Fruit fly (Drosophila melanogaster) whole organism, wandering third instar larva: ENCODE results near the gene Tom.

Experiments used
- Abd-B ChIP-seq: fragments of >200 bp; optimal IDR thresholded peaks from 2 replicates; lab custom pipeline; 2017; ENCODE audit warnings: missing biosample characterization, missing genetic modification characterization
- CG32264 ChIP-seq: fragments of 200-800 bp; sonication (Bioruptor generic); optimal IDR thresholded peaks from 2 replicates; lab custom pipeline; 2016; ENCODE audit warnings: missing biosample characterization, missing genetic modification characterization
- CG9705 ChIP-seq: fragments of 200-800 bp; sonication (Bioruptor generic); optimal IDR thresholded peaks from 2 replicates; lab custom pipeline; 2018; ENCODE audit warnings: missing biosample characterization, mild to moderate bottlenecking, missing genetic modification characterization
- CrebA ChIP-seq: fragments of 200-800 bp; sonication (Bioruptor generic); optimal IDR thresholded peaks from 2 replicates; lab custom pipeline; 2016; ENCODE audit warnings: missing biosample characterization, mild to moderate bottlenecking, missing genetic modification characterization, borderline replicate concordance
- Dfd ChIP-seq: fragments of >200 bp; optimal IDR thresholded peaks from 2 replicates; lab custom pipeline; 2017; ENCODE audit warnings: missing biosample characterization, missing genetic modification characterization
- Dif ChIP-seq: fragments of 200-275, 200-300 bp; sonication (Bioruptor generic); optimal IDR thresholded peaks from 2 replicates; lab custom pipeline; 2018; ENCODE audit warnings: missing biosample characterization, missing genetic modification characterization; ENCODE audit not compliant: partially characterized antibody
- GATAd ChIP-seq: sonication (Bioruptor generic); optimal IDR thresholded peaks from 2 replicates; lab custom pipeline; 2016; ENCODE audit warnings: missing biosample characterization, missing genetic modification characterization
- HLH106 ChIP-seq: fragments of 200-800 bp; optimal IDR thresholded peaks from 3 replicates; lab custom pipeline; 2019; ENCODE audit warnings: missing biosample characterization, mild to moderate bottlenecking, missing genetic modification characterization, moderate library complexity
- Hnf4 ChIP-seq: fragments of 200-800 bp; sonication (Bioruptor generic); optimal IDR thresholded peaks from 2 replicates; lab custom pipeline; 2016; ENCODE audit warnings: missing biosample characterization, mild to moderate bottlenecking, missing genetic modification characterization
- Hr78 ChIP-seq: fragments of >200 bp; optimal IDR thresholded peaks from 2 replicates; lab custom pipeline; 2017; ENCODE audit warnings: missing biosample characterization, missing genetic modification characterization
- Hr83 ChIP-seq: fragments of 200-300 bp; sonication (Bioruptor generic); optimal IDR thresholded peaks from 2 replicates; lab custom pipeline; 2016; ENCODE audit warnings: missing biosample characterization, mild to moderate bottlenecking, missing genetic modification characterization, moderate library complexity; ENCODE audit not compliant: poor library complexity, severe bottlenecking
- Jra ChIP-seq: sonication (Bioruptor generic); optimal IDR thresholded peaks from 2 replicates; lab custom pipeline; 2016; ENCODE audit warnings: missing biosample characterization, missing genetic modification characterization
- Mio ChIP-seq: sonication (Bioruptor generic); optimal IDR thresholded peaks from 2 replicates; lab custom pipeline; 2016; ENCODE audit warnings: missing biosample characterization, missing genetic modification characterization
- Myc ChIP-seq: fragments of >200 bp; optimal IDR thresholded peaks from 2 replicates; lab custom pipeline; 2017
- N ChIP-seq: fragments of >200 bp; optimal IDR thresholded peaks from 2 replicates; lab custom pipeline; 2018; ENCODE audit warnings: missing biosample characterization, missing external identifiers, missing genetic modification characterization
- OdsH ChIP-seq: fragments of 200-800 bp; sonication (Bioruptor generic); optimal IDR thresholded peaks from 2 replicates; lab custom pipeline; 2016; ENCODE audit warnings: missing biosample characterization, mild to moderate bottlenecking, missing genetic modification characterization
- Rel ChIP-seq, 2 experiments: fragments of 200-800 bp; sonication (Bioruptor generic) in 1 of 2; optimal IDR thresholded peaks; 2 replicates in 1 of 2; 3 replicates in 1 of 2; lab custom pipeline; 2016 to 2019; ENCODE audit warnings: mild to moderate bottlenecking in 2 of 2, missing biosample characterization in 2 of 2, missing genetic modification characterization in 2 of 2, moderate library complexity in 1 of 2
- Sp1 ChIP-seq: fragments of 200-800 bp; sonication (Bioruptor generic); optimal IDR thresholded peaks from 3 replicates; lab custom pipeline; 2019; ENCODE audit warnings: missing biosample characterization, mild to moderate bottlenecking, missing genetic modification characterization, moderate library complexity
- Vsx2 ChIP-seq: fragments of 200-300, 225-300 bp; sonication (Bioruptor generic); optimal IDR thresholded peaks from 2 replicates; lab custom pipeline; 2018; ENCODE audit warnings: missing biosample characterization, missing genetic modification characterization; ENCODE audit not compliant: partially characterized antibody
- br ChIP-seq: fragments of 200-800 bp; sonication (Bioruptor generic); optimal IDR thresholded peaks from 2 replicates; lab custom pipeline; 2016; ENCODE audit warnings: missing biosample characterization, missing genetic modification characterization
- brk ChIP-seq: fragments of 200-800 bp; sonication (Bioruptor generic); optimal IDR thresholded peaks from 2 replicates; lab custom pipeline; 2016; ENCODE audit warnings: missing biosample characterization, mild to moderate bottlenecking, missing genetic modification characterization
- dl ChIP-seq, 2 experiments: fragments of 175-275, 200-275 bp in 1 of 2; fragments of 200-275 bp in 1 of 2; sonication (Bioruptor generic); optimal IDR thresholded peaks; lab custom pipeline; 2018; ENCODE audit warnings: mild to moderate bottlenecking in 2 of 2, missing biosample characterization in 2 of 2, missing genetic modification characterization in 2 of 2, moderate library complexity in 2 of 2; ENCODE audit not compliant: partially characterized antibody in 2 of 2, insufficient read depth in 1 of 2
- dmrt93B ChIP-seq: fragments of 200-800 bp; sonication (Bioruptor generic); optimal IDR thresholded peaks from 2 replicates; lab custom pipeline; 2018; ENCODE audit warnings: missing biosample characterization, mild to moderate bottlenecking, missing genetic modification characterization
- dsf ChIP-seq: sonication (Bioruptor generic); optimal IDR thresholded peaks from 2 replicates; lab custom pipeline; 2016; ENCODE audit warnings: missing biosample characterization, missing genetic modification characterization, borderline replicate concordance
- ey ChIP-seq: fragments of 200-800 bp; sonication (Bioruptor generic); optimal IDR thresholded peaks from 2 replicates; lab custom pipeline; 2016; ENCODE audit warnings: missing biosample characterization, missing genetic modification characterization
- foxo ChIP-seq, 2 experiments: fragments of 200-800 bp; sonication (Bioruptor generic); optimal IDR thresholded peaks; 2 replicates in 1 of 2; 3 replicates in 1 of 2; lab custom pipeline; 2016 to 2017; ENCODE audit warnings: missing biosample characterization in 2 of 2, missing genetic modification characterization in 2 of 2
- fru ChIP-seq: fragments of 200-800 bp; sonication (Bioruptor generic); optimal IDR thresholded peaks from 3 replicates; lab custom pipeline; 2016; ENCODE audit warnings: missing biosample characterization, mild to moderate bottlenecking, missing genetic modification characterization
- h ChIP-seq: fragments of 200-800 bp; sonication (Bioruptor generic); optimal IDR thresholded peaks from 3 replicates; lab custom pipeline; 2016; ENCODE audit warnings: missing biosample characterization, mild to moderate bottlenecking, missing genetic modification characterization
- jim ChIP-seq: fragments of 175-275, 200-325 bp; sonication (Bioruptor generic); optimal IDR thresholded peaks from 2 replicates; lab custom pipeline; 2016; ENCODE audit warnings: missing biosample characterization, mild to moderate bottlenecking, missing genetic modification characterization
- lola ChIP-seq: fragments of >200 bp; optimal IDR thresholded peaks from 2 replicates; lab custom pipeline; 2017; ENCODE audit warnings: missing biosample characterization, missing genetic modification characterization
- pan ChIP-seq: fragments of >200 bp; optimal IDR thresholded peaks from 2 replicates; lab custom pipeline; 2017
- psq ChIP-seq: fragments of 200-800 bp; sonication (Bioruptor generic); optimal IDR thresholded peaks from 3 replicates; lab custom pipeline; 2017; ENCODE audit warnings: missing biosample characterization, mild to moderate bottlenecking, missing genetic modification characterization, moderate library complexity
- rgr ChIP-seq: fragments of 200-800 bp; sonication (Bioruptor generic); optimal IDR thresholded peaks from 3 replicates; lab custom pipeline; 2016; ENCODE audit warnings: missing biosample characterization, mild to moderate bottlenecking, missing genetic modification characterization
- sage ChIP-seq: fragments of 200-800 bp; sonication (Bioruptor generic); optimal IDR thresholded peaks from 2 replicates; lab custom pipeline; 2016; ENCODE audit warnings: missing biosample characterization, mild to moderate bottlenecking, missing genetic modification characterization
- sv ChIP-seq: fragments of 200-800 bp; sonication (Bioruptor generic); optimal IDR thresholded peaks from 3 replicates; lab custom pipeline; 2016; ENCODE audit warnings: missing biosample characterization, missing genetic modification characterization
- tai ChIP-seq: sonication (Bioruptor generic); optimal IDR thresholded peaks from 2 replicates; lab custom pipeline; 2016; ENCODE audit warnings: missing biosample characterization, missing genetic modification characterization
- usp ChIP-seq: fragments of >200 bp; optimal IDR thresholded peaks from 2 replicates; lab custom pipeline; 2017; ENCODE audit warnings: missing biosample characterization, missing genetic modification characterization
- woc ChIP-seq: sonication (Bioruptor generic); optimal IDR thresholded peaks from 2 replicates; lab custom pipeline; 2016; ENCODE audit warnings: missing biosample characterization, mild to moderate bottlenecking, missing genetic modification characterization

The Tom gene

dm6 chr3L:14999284-15000019 is 30.3 kb downstream of the Tom start, which contains the start of the genes mRpL39 and Prosbeta2:
mRpL39 (minus strand) TSS chr3L:14999666.
Prosbeta2 (plus strand) TSS chr3L:14999951.
- no peak for TF ChIP-seq dl (GFP tag; optimal IDR thresholded peaks at IDR 0.05; lab: Kevin White, UChicago; ENCODE audit: insufficient read depth in 1 of 2, partially characterized antibody in 2 of 2)
- no peak for TF ChIP-seq CG32264 (GFP tag; lab: Kevin White, UChicago)
- no peak for TF ChIP-seq brk (GFP tag; lab: Kevin White, UChicago)
- TF ChIP-seq sage (GFP tag; lab: Kevin White, UChicago), result no peak
- TF ChIP-seq tai (GFP tag; lab: Kevin White, UChicago), result no peak
- TF ChIP-seq pan (lab: Kevin White, UChicago), result no peak
- TF ChIP-seq Dfd (GFP tag; lab: Kevin White, UChicago), result no peak
- TF ChIP-seq ey (GFP tag; lab: Kevin White, UChicago), result no peak
- peak; percentile 71 for TF ChIP-seq Myc
- TF ChIP-seq foxo (GFP tag; optimal IDR thresholded peaks at IDR 0.05; lab: Kevin White, UChicago), result peak in 1 of 2 experiments; percentile 63
- TF ChIP-seq sv (GFP tag; lab: Kevin White, UChicago), result no peak
- TF ChIP-seq Dif (GFP tag; lab: Kevin White, UChicago), result no peak
- TF ChIP-seq Hr83, result peak; percentile 41
- TF ChIP-seq dmrt93B (GFP tag; lab: Kevin White, UChicago), result peak; percentile 42
- TF ChIP-seq Mio, result no peak
- TF ChIP-seq GATAd, result no peak
- TF ChIP-seq Hr78, result no peak
- TF ChIP-seq OdsH (GFP tag; lab: Kevin White, UChicago), result no peak
- TF ChIP-seq HLH106 (tag; lab: Kevin White, UChicago), result peak; percentile 78
- no peak for TF ChIP-seq br (GFP tag; lab: Kevin White, UChicago)
- peak; percentile 36 for TF ChIP-seq h (GFP tag; lab: Kevin White, UChicago)
- TF ChIP-seq fru, result peak; percentile 1
- no peak for TF ChIP-seq dsf
- no peak for TF ChIP-seq Vsx2 (GFP tag; lab: Kevin White, UChicago)
- peak; percentile 34 for TF ChIP-seq woc (GFP tag; lab: Kevin White, UChicago)
- TF ChIP-seq rgr (GFP tag; lab: Kevin White, UChicago), result no peak
- TF ChIP-seq Jra (GFP tag; lab: Kevin White, UChicago), result no peak
- TF ChIP-seq Hnf4 (GFP tag; lab: Kevin White, UChicago), result no peak
- TF ChIP-seq Abd-B, result no peak
- TF ChIP-seq lola (GFP tag; lab: Kevin White, UChicago), result no peak
- TF ChIP-seq usp, result no peak
- TF ChIP-seq Sp1 (GFP tag; lab: Kevin White, UChicago), result no peak
- TF ChIP-seq psq (GFP tag; lab: Kevin White, UChicago), result no peak
- TF ChIP-seq CrebA, result no peak
- TF ChIP-seq CG9705, result peak; percentile 48
- TF ChIP-seq N (GFP tag; lab: Kevin White, UChicago), result no peak
- no peak for TF ChIP-seq jim (GFP tag; lab: Kevin White, UChicago)
- no peak for TF ChIP-seq Rel (GFP tag; optimal IDR thresholded peaks at IDR 0.05; lab: Kevin White, UChicago)
- TF ChIP-seq Rel (tag; optimal IDR thresholded peaks at IDR 0.05; lab: Kevin White, UChicago), result peak; percentile 40
- TF ChIP-seq, all 38 proteins: peak for 10

- TF ChIP-seq dmrt93B (GFP tag; lab: Kevin White, UChicago), result no peak
- peak; percentile 55 for TF ChIP-seq ey (GFP tag; lab: Kevin White, UChicago)
- no peak for TF ChIP-seq sv (GFP tag; lab: Kevin White, UChicago)
- peak; percentile 51 for TF ChIP-seq fru
- no peak for TF ChIP-seq Rel (GFP tag; optimal IDR thresholded peaks at IDR 0.05; lab: Kevin White, UChicago)
- TF ChIP-seq Rel (tag; optimal IDR thresholded peaks at IDR 0.05; lab: Kevin White, UChicago), result no peak
- no peak for TF ChIP-seq CrebA
- no peak for TF ChIP-seq tai (GFP tag; lab: Kevin White, UChicago)
- TF ChIP-seq N (GFP tag; lab: Kevin White, UChicago), result no peak
- no peak for TF ChIP-seq Mio
- no peak for TF ChIP-seq Hr83
- no peak for TF ChIP-seq Hr78
- TF ChIP-seq GATAd, result no peak
- TF ChIP-seq psq (GFP tag; lab: Kevin White, UChicago), result peak; percentile 18
- TF ChIP-seq h (GFP tag; lab: Kevin White, UChicago), result peak; percentile 70
- TF ChIP-seq dsf, result no peak
- no peak for TF ChIP-seq usp
- no peak for TF ChIP-seq sage (GFP tag; lab: Kevin White, UChicago)
- no peak for TF ChIP-seq lola (GFP tag; lab: Kevin White, UChicago)
- TF ChIP-seq jim (GFP tag; lab: Kevin White, UChicago), result no peak
- TF ChIP-seq rgr (GFP tag; lab: Kevin White, UChicago), result peak; percentile 51
- peak; percentile 9 for TF ChIP-seq brk (GFP tag; lab: Kevin White, UChicago)
- TF ChIP-seq Jra (GFP tag; lab: Kevin White, UChicago), result no peak
- TF ChIP-seq Hnf4 (GFP tag; lab: Kevin White, UChicago), result peak; percentile 42
- TF ChIP-seq foxo (GFP tag; optimal IDR thresholded peaks at IDR 0.05; lab: Kevin White, UChicago), result peak in 1 of 2 experiments; percentile 50
- TF ChIP-seq OdsH (GFP tag; lab: Kevin White, UChicago), result peak; percentile 59
- TF ChIP-seq Vsx2 (GFP tag; lab: Kevin White, UChicago), result no peak
- TF ChIP-seq Sp1 (GFP tag; lab: Kevin White, UChicago), result no peak
- TF ChIP-seq woc (GFP tag; lab: Kevin White, UChicago), result no peak
- TF ChIP-seq HLH106 (tag; lab: Kevin White, UChicago), result peak; percentile 34
- TF ChIP-seq pan (lab: Kevin White, UChicago), result no peak
- no peak for TF ChIP-seq Dif (GFP tag; lab: Kevin White, UChicago)
- TF ChIP-seq br (GFP tag; lab: Kevin White, UChicago), result peak; percentile 39
- TF ChIP-seq Myc, result no peak
- no peak for TF ChIP-seq Dfd (GFP tag; lab: Kevin White, UChicago)
- no peak for TF ChIP-seq dl (GFP tag; optimal IDR thresholded peaks at IDR 0.05; lab: Kevin White, UChicago; ENCODE audit: insufficient read depth in 1 of 2, partially characterized antibody in 2 of 2)
- no peak for TF ChIP-seq CG9705
Measured at dm6 chr3L:15005085-15005484, 35.9 kb downstream of the Tom start.
